Worm (Caenorhabditis elegans) whole organism, L3 larva: ENCODE results near the gene ncx-3.

Source experiments
- ceh-16 ChIP-seq: sonication (generic microtip); optimal IDR thresholded peaks from 2 replicates; lab custom pipeline; 2017; ENCODE audit warnings: missing biosample characterization, missing genetic modification characterization
- ceh-28 ChIP-seq: fragments of 150-350 bp; optimal IDR thresholded peaks from 2 replicates; lab custom pipeline; 2014; ENCODE audit warnings: missing biosample characterization, missing genetic modification reagents, missing genetic modification characterization
- ceh-82 ChIP-seq: fragments of 150-350 bp; optimal IDR thresholded peaks from 2 replicates; lab custom pipeline; 2014; ENCODE audit warnings: missing biosample characterization, missing genetic modification characterization
- daf-12 ChIP-seq: fragments of 150-350 bp; optimal IDR thresholded peaks from 2 replicates; lab custom pipeline; 2014; ENCODE audit warnings: missing biosample characterization, missing genetic modification reagents, missing genetic modification characterization
- egl-27 ChIP-seq: sonication (generic microtip); optimal IDR thresholded peaks from 4 replicates; lab custom pipeline; 2017; ENCODE audit warnings: missing biosample characterization, missing genetic modification reagents, missing genetic modification characterization
- elt-1 ChIP-seq: fragments of 150-350 bp; optimal IDR thresholded peaks from 2 replicates; lab custom pipeline; 2014; ENCODE audit warnings: missing biosample characterization, missing genetic modification characterization
- elt-2 ChIP-seq: sonication (generic microtip); optimal IDR thresholded peaks from 2 replicates; lab custom pipeline; 2016; ENCODE audit warnings: missing genetic modification reagents, mild to moderate bottlenecking, missing genetic modification characterization, missing compliant biosample characterization
- eor-1 ChIP-seq, 2 experiments: fragments of 150-350 bp; optimal IDR thresholded peaks; 2 replicates each; lab custom pipeline; 2014 to 2018; ENCODE audit warnings: missing biosample characterization in 2 of 2, missing genetic modification characterization in 2 of 2
- fkh-10 ChIP-seq: sonication (generic microtip); optimal IDR thresholded peaks from 2 replicates; lab custom pipeline; 2017; ENCODE audit warnings: missing biosample characterization, missing genetic modification reagents, missing genetic modification characterization
- fos-1 ChIP-seq: fragments of 150-350 bp; optimal IDR thresholded peaks from 2 replicates; lab custom pipeline; 2014; ENCODE audit warnings: missing biosample characterization, missing genetic modification characterization
- hmg-11 ChIP-seq: sonication (generic microtip); optimal IDR thresholded peaks from 2 replicates; lab custom pipeline; 2016; ENCODE audit warnings: missing genetic modification characterization, missing compliant biosample characterization
- jun-1 ChIP-seq: fragments of 150-350 bp; optimal IDR thresholded peaks from 2 replicates; lab custom pipeline; 2014; ENCODE audit warnings: missing biosample characterization, missing genetic modification reagents, missing genetic modification characterization
- lin-15B ChIP-seq: fragments of 150-350 bp; optimal IDR thresholded peaks from 2 replicates; lab custom pipeline; 2014; ENCODE audit warnings: missing biosample characterization, missing genetic modification characterization
- mdl-1 ChIP-seq: fragments of 150-350 bp; optimal IDR thresholded peaks from 2 replicates; lab custom pipeline; 2014; ENCODE audit warnings: missing biosample characterization, missing genetic modification characterization
- nhr-11 ChIP-seq: fragments of 150-350 bp; optimal IDR thresholded peaks from 2 replicates; lab custom pipeline; 2014; ENCODE audit warnings: missing biosample characterization, missing genetic modification characterization
- nhr-12 ChIP-seq: fragments of 150-350 bp; optimal IDR thresholded peaks from 2 replicates; lab custom pipeline; 2014; ENCODE audit warnings: missing biosample characterization, missing genetic modification characterization
- nhr-237 ChIP-seq: fragments of 150-350 bp; optimal IDR thresholded peaks from 2 replicates; lab custom pipeline; 2014; ENCODE audit warnings: missing biosample characterization, missing genetic modification characterization
- nhr-25 ChIP-seq: sonication (generic microtip); optimal IDR thresholded peaks from 2 replicates; lab custom pipeline; 2017; ENCODE audit warnings: missing biosample characterization, missing genetic modification characterization
- nhr-67 ChIP-seq: fragments of 150-350 bp; optimal IDR thresholded peaks from 2 replicates; lab custom pipeline; 2014; ENCODE audit warnings: missing biosample characterization, missing genetic modification characterization
- nhr-77 ChIP-seq: fragments of 150-350 bp; optimal IDR thresholded peaks from 2 replicates; lab custom pipeline; 2014; ENCODE audit warnings: missing biosample characterization, missing genetic modification characterization
- pha-4 ChIP-seq: fragments of 150-350 bp; optimal IDR thresholded peaks from 2 replicates; lab custom pipeline; 2014; ENCODE audit warnings: missing biosample characterization, missing genetic modification reagents, missing genetic modification characterization
- pqm-1 ChIP-seq: fragments of 150-350 bp; optimal IDR thresholded peaks from 2 replicates; lab custom pipeline; 2017; ENCODE audit warnings: missing biosample characterization, missing genetic modification characterization, inconsistent platforms
- snpc-4 ChIP-seq: fragments of 150-350 bp; optimal IDR thresholded peaks from 2 replicates; lab custom pipeline; 2014; ENCODE audit warnings: missing biosample characterization, missing genetic modification characterization
- unc-39 ChIP-seq: sonication (generic microtip); optimal IDR thresholded peaks from 4 replicates; lab custom pipeline; 2017; ENCODE audit warnings: missing biosample characterization, missing genetic modification characterization
- unc-62 ChIP-seq: fragments of 150-350 bp; sonication (generic microtip); optimal IDR thresholded peaks from 4 replicates; lab custom pipeline; 2014; ENCODE audit warnings: missing biosample characterization, missing genetic modification reagents, missing genetic modification characterization
- zag-1 ChIP-seq: fragments of 150-350 bp; optimal IDR thresholded peaks from 2 replicates; lab custom pipeline; 2014; ENCODE audit warnings: missing biosample characterization, missing genetic modification characterization
- ztf-11 ChIP-seq: fragments of 150-350 bp; optimal IDR thresholded peaks from 2 replicates; lab custom pipeline; 2014; ENCODE audit warnings: missing biosample characterization, missing genetic modification characterization
- ztf-4 ChIP-seq: fragments of 150-350 bp; optimal IDR thresholded peaks from 2 replicates; lab custom pipeline; 2014; ENCODE audit warnings: missing biosample characterization, missing genetic modification characterization

The ncx-3 gene

ce11 chrIV:10766071-10766470 is 49.6 kb downstream of the ncx-3 start:
- no peak for TF ChIP-seq unc-62 (GFP tag; lab: Kevin White, UChicago)
- TF ChIP-seq nhr-12 (tag; lab: Kevin White, UChicago): no peak
- TF ChIP-seq egl-27 (tag; lab: Kevin White, UChicago): no peak
- TF ChIP-seq jun-1 (tag; lab: Kevin White, UChicago): no peak
- TF ChIP-seq pha-4 (tag; lab: Kevin White, UChicago): no peak
- TF ChIP-seq elt-2 (tag; lab: Kevin White, UChicago): no peak
- TF ChIP-seq fos-1: no peak
- no peak for TF ChIP-seq hmg-11 (tag; lab: Kevin White, UChicago)
- no peak for TF ChIP-seq ceh-28
- no peak for TF ChIP-seq unc-39 (tag; lab: Kevin White, UChicago)
- no peak for TF ChIP-seq nhr-237 (tag; lab: Kevin White, UChicago)
- TF ChIP-seq elt-1 (tag; lab: Kevin White, UChicago): no peak
- no peak for TF ChIP-seq ceh-82 (tag; lab: Kevin White, UChicago)
- TF ChIP-seq, all 47 proteins: peak for 0

DNA sequence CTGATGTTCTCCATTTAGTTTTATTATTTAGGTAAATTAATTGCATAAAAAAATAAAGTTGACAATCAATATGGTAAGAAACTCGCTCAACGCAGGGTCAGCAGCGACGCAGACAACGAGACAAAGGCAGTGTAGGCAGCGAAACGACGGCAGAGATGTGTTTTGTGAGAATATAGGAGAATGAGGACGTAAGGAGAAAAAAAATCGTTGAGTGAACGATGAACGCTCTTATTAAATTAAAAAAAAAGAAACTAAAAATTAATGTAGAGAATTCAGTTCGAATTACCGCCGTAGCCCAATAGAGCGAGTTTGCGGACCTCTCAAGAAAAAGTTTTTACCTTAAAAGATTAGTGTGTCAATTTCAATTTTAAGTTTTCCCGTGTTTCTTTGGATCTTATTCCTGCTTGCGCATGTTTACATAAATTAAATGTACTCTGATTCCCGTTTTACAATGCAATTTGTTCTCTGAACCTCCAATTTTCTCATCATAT is 51.7 kb downstream of the ncx-3 start, which contains the start of gene T25B9.8:
Gene T25B9.8, minus strand, starts transcription at position 51 of the 491 bp plus-strand sequence.
- TF ChIP-seq fkh-10 (GFP tag; lab: Kevin White, UChicago): peak; percentile 3
- TF ChIP-seq ztf-11 (tag; lab: Kevin White, UChicago): no peak
- TF ChIP-seq, all 47 proteins: peak for 1

- TF ChIP-seq nhr-25 (tag; lab: Kevin White, UChicago) (no peak), nhr-11 (tag; lab: Kevin White, UChicago) (no peak), elt-2 (tag; lab: Kevin White, UChicago) (no peak), eor-1 (tag; optimal IDR thresholded peaks at IDR 0.05; lab: Kevin White, UChicago) (no peak)
Measured at ce11 chrIV:10769353-10769752, 52.9 kb downstream of the ncx-3 start, which contains the start of gene T25B9.9. Gene T25B9.9, plus strand, starts transcription at chrIV:10769653.

DNA sequence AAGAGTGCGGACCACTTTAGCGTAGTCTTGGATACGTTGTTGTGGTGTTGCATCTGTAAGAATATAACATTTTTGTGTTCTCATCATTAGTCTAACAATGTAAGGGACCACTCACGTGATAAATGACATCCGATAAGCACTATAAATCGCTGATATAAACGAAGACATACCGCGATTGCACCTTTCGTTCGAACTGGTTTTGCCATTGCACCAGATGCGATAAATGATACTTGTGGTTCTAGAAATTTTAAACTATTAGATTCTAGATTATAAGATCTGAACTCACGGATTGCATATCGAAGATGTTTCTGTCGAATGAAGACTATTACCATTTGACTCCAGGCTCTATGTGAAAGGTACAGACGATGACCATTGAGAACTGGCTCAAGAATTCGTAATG is 54.8 kb downstream of the ncx-3 start:
- TF ChIP-seq snpc-4 (tag; lab: Kevin White, UChicago): no peak
- TF ChIP-seq pqm-1 (tag; lab: Kevin White, UChicago): no peak
- TF ChIP-seq elt-2 (tag; lab: Kevin White, UChicago): no peak
- TF ChIP-seq hmg-11 (tag; lab: Kevin White, UChicago): no peak
- TF ChIP-seq nhr-25 (tag; lab: Kevin White, UChicago): no peak
- no peak for TF ChIP-seq fkh-10 (GFP tag; lab: Kevin White, UChicago)
- TF ChIP-seq zag-1 (tag; lab: Kevin White, UChicago): no peak
- no peak for TF ChIP-seq daf-12
- no peak for TF ChIP-seq pha-4 (tag; lab: Kevin White, UChicago)
- no peak for TF ChIP-seq nhr-67 (tag; lab: Kevin White, UChicago)
- TF ChIP-seq nhr-77 (tag; lab: Kevin White, UChicago): no peak
- no peak for TF ChIP-seq lin-15B (tag; lab: Kevin White, UChicago)
- TF ChIP-seq jun-1 (tag; lab: Kevin White, UChicago): no peak
- no peak for TF ChIP-seq mdl-1 (tag; lab: Kevin White, UChicago)
- TF ChIP-seq ceh-16 (tag; lab: Kevin White, UChicago): no peak
- TF ChIP-seq ztf-4 (tag; lab: Kevin White, UChicago): no peak
